Fruit fly (Drosophila melanogaster) whole organism, embryonic: ENCODE measurements around the gene Theg.
A peak's percentile ranks its signal among the peaks of the same experiment; 100 is the strongest.

Source experiments
- Ada2b ChIP-seq: fragments of 200-800 bp; sonication (Bioruptor generic); IDR thresholded peaks from 2 replicates; pipeline ENCODE4 v1.3.6; 2022; ENCODE audit warnings: missing biosample characterization, missing genetic modification characterization
- CG10462 ChIP-seq: fragments of 200-800 bp; sonication (Bioruptor generic); optimal IDR thresholded peaks from 2 replicates; lab custom pipeline; 2016; ENCODE audit warnings: missing biosample characterization, missing genetic modification characterization
- CG11247 ChIP-seq: fragments of 200-800 bp; sonication (Bioruptor generic); IDR thresholded peaks from 2 replicates; pipeline ENCODE4 v1.3.6; 2022; ENCODE audit warnings: missing biosample characterization, missing genetic modification characterization
- CG11696 ChIP-seq: fragments of 200-800 bp; sonication (Bioruptor generic); IDR thresholded peaks from 2 replicates; pipeline ENCODE4 v1.3.6; 2022; ENCODE audit warnings: missing biosample characterization, missing genetic modification characterization
- CG12155 ChIP-seq: fragments of 200-800 bp; sonication (Bioruptor generic); optimal IDR thresholded peaks from 3 replicates; lab custom pipeline; 2016; ENCODE audit warnings: missing biosample characterization, missing genetic modification characterization
- CG12744 ChIP-seq: fragments of 200-800 bp; sonication (Bioruptor generic); optimal IDR thresholded peaks from 2 replicates; lab custom pipeline; 2016; ENCODE audit warnings: missing biosample characterization, missing genetic modification characterization
- CG13287 ChIP-seq: fragments of 200-800 bp; sonication (Bioruptor generic); IDR thresholded peaks from 2 replicates; pipeline ENCODE4 v1.3.6; 2022; ENCODE audit warnings: missing biosample characterization, missing genetic modification characterization; ENCODE audit not compliant: partially characterized antibody
- CG15011 ChIP-seq: fragments of 200-800 bp; sonication (Bioruptor generic); optimal IDR thresholded peaks from 3 replicates; lab custom pipeline; 2018; ENCODE audit warnings: missing biosample characterization, mild to moderate bottlenecking, missing genetic modification characterization
- CG15514 ChIP-seq: fragments of 200-800 bp; sonication (Bioruptor generic); optimal IDR thresholded peaks from 3 replicates; lab custom pipeline; 2017; ENCODE audit warnings: missing biosample characterization, missing genetic modification characterization, mild to moderate bottlenecking, moderate library complexity, missing genetic modification reagents
- CG1602 ChIP-seq: fragments of 200-800 bp; sonication (Bioruptor generic); optimal IDR thresholded peaks from 3 replicates; lab custom pipeline; 2016; ENCODE audit warnings: missing biosample characterization, missing genetic modification characterization
- CG17359 ChIP-seq: fragments of 200-800 bp; sonication (Bioruptor generic); optimal IDR thresholded peaks from 3 replicates; lab custom pipeline; 2018; ENCODE audit warnings: missing biosample characterization, mild to moderate bottlenecking, missing genetic modification characterization, moderate library complexity
- CG2129 ChIP-seq: fragments of 200-800 bp; sonication (Bioruptor generic); IDR thresholded peaks from 2 replicates; pipeline ENCODE4 v1.3.6; 2022; ENCODE audit warnings: missing biosample characterization, missing genetic modification characterization; ENCODE audit not compliant: partially characterized antibody
- CG2202 ChIP-seq: fragments of 200-800 bp; sonication (Bioruptor generic); optimal IDR thresholded peaks from 2 replicates; lab custom pipeline; 2018; ENCODE audit warnings: missing biosample characterization, mild to moderate bottlenecking, missing genetic modification characterization
- CG30403 ChIP-seq: fragments of 200-800 bp; sonication (Bioruptor generic); optimal IDR thresholded peaks from 3 replicates; lab custom pipeline; 2016; ENCODE audit warnings: missing biosample characterization, missing genetic modification characterization
- CG34224 ChIP-seq: fragments of 200-800 bp; sonication (Bioruptor generic); IDR thresholded peaks from 3 replicates; pipeline ENCODE4 v1.3.6; 2022; ENCODE audit warnings: missing biosample characterization, missing genetic modification characterization; ENCODE audit not compliant: partially characterized antibody
- CG3995 ChIP-seq: fragments of 200-800 bp; sonication (Bioruptor generic); optimal IDR thresholded peaks from 3 replicates; lab custom pipeline; 2016; ENCODE audit warnings: missing biosample characterization, missing genetic modification characterization
- CG5245 ChIP-seq: fragments of 200-800 bp; sonication (Bioruptor generic); optimal IDR thresholded peaks from 3 replicates; lab custom pipeline; 2016; ENCODE audit warnings: missing biosample characterization, missing genetic modification characterization
- CG6854 ChIP-seq: fragments of 200-800 bp; sonication (Bioruptor generic); optimal IDR thresholded peaks from 3 replicates; lab custom pipeline; 2017; ENCODE audit warnings: missing biosample characterization, mild to moderate bottlenecking, missing genetic modification characterization
- CG7786 ChIP-seq: fragments of 200-800 bp; sonication (Bioruptor generic); optimal IDR thresholded peaks from 2 replicates; lab custom pipeline; 2016; ENCODE audit warnings: missing biosample characterization, missing genetic modification characterization
- CG8290 ChIP-seq, 3 experiments: fragments of 200-800 bp; sonication (Bioruptor generic); optimal IDR thresholded peaks; 2 replicates each; lab custom pipeline; 2016 to 2019; ENCODE audit warnings: missing biosample characterization in 3 of 3, missing genetic modification characterization in 3 of 3, mild to moderate bottlenecking in 2 of 3, moderate library complexity in 1 of 3
- CTCF ChIP-seq: fragments of 200-800 bp; sonication (Bioruptor generic); optimal IDR thresholded peaks from 2 replicates; lab custom pipeline; 2017; ENCODE audit warnings: missing biosample characterization, mild to moderate bottlenecking, missing genetic modification characterization, moderate library complexity
- Dfd ChIP-seq, 2 experiments: fragments of >200 bp; optimal IDR thresholded peaks; 2 replicates each; lab custom pipeline; 2017; ENCODE audit warnings: missing biosample characterization in 2 of 2, missing genetic modification characterization in 2 of 2
- Fer2 ChIP-seq: fragments of 200-800 bp; sonication (Bioruptor generic); optimal IDR thresholded peaks from 2 replicates; lab custom pipeline; 2018; ENCODE audit warnings: missing biosample characterization, mild to moderate bottlenecking, missing genetic modification characterization, moderate library complexity
- Gsc ChIP-seq: fragments of 200-800 bp; sonication (Bioruptor generic); IDR thresholded peaks from 2 replicates; pipeline ENCODE4 v1.3.6; 2022; ENCODE audit warnings: missing biosample characterization, missing genetic modification characterization
- Hmr ChIP-seq: fragments of 200-800 bp; sonication (Bioruptor generic); optimal IDR thresholded peaks from 3 replicates; lab custom pipeline; 2017; ENCODE audit warnings: mild to moderate bottlenecking, missing biosample characterization, missing genetic modification reagents, missing genetic modification characterization
- ash1 ChIP-seq: fragments of 200-800 bp; sonication (Bioruptor generic); optimal IDR thresholded peaks from 2 replicates; lab custom pipeline; 2018; ENCODE audit warnings: missing biosample characterization, mild to moderate bottlenecking, missing genetic modification characterization
- caup ChIP-seq: fragments of 200-800 bp; sonication (Bioruptor generic); optimal IDR thresholded peaks from 3 replicates; lab custom pipeline; 2017; ENCODE audit warnings: missing biosample characterization, mild to moderate bottlenecking, missing genetic modification characterization, moderate library complexity; ENCODE audit not compliant: severe bottlenecking
- esg ChIP-seq: fragments of 200-800 bp; sonication (Bioruptor generic); conservative IDR thresholded peaks from 2 replicates; pipeline ENCODE4 v1.3.6; 2022; ENCODE audit warnings: missing biosample characterization, missing genetic modification characterization
- eve ChIP-seq, 2 experiments: fragments of >200 bp; optimal IDR thresholded peaks; 2 replicates each; lab custom pipeline; 2017; ENCODE audit warnings: missing biosample characterization in 2 of 2, missing genetic modification characterization in 2 of 2
- gcm2 ChIP-seq: fragments of 200-800 bp; sonication (Bioruptor generic); optimal IDR thresholded peaks from 2 replicates; lab custom pipeline; 2016; ENCODE audit warnings: missing biosample characterization, missing genetic modification characterization
- gfzf ChIP-seq: fragments of 200-800 bp; sonication (Bioruptor generic); optimal IDR thresholded peaks from 2 replicates; lab custom pipeline; 2016; ENCODE audit warnings: missing biosample characterization, mild to moderate bottlenecking, missing genetic modification characterization, moderate library complexity
- hb ChIP-seq: fragments of 200-800 bp; sonication (Bioruptor generic); IDR thresholded peaks from 3 replicates; pipeline ENCODE4 v1.3.6; 2022; ENCODE audit warnings: missing biosample characterization, missing genetic modification characterization; ENCODE audit not compliant: partially characterized antibody
- ind ChIP-seq: fragments of 200-800 bp; sonication (Bioruptor generic); optimal IDR thresholded peaks from 3 replicates; lab custom pipeline; 2016; ENCODE audit warnings: missing biosample characterization, missing genetic modification characterization
- jigr1 ChIP-seq: fragments of 200-800 bp; sonication (Bioruptor generic); IDR thresholded peaks from 3 replicates; pipeline ENCODE4 v1.3.6; 2022; ENCODE audit warnings: missing biosample characterization, missing genetic modification characterization
- knrl ChIP-seq: fragments of 200-800 bp; sonication (Bioruptor generic); IDR thresholded peaks from 3 replicates; pipeline ENCODE4 v1.3.6; 2022; ENCODE audit warnings: missing biosample characterization, missing genetic modification characterization; ENCODE audit not compliant: partially characterized antibody
- lola ChIP-seq, 3 experiments: fragments of >200 bp in 2 of 3; fragments of 200-800 bp in 1 of 3; sonication (Bioruptor generic) in 1 of 3; optimal IDR thresholded peaks; 2 replicates each; lab custom pipeline; 2017 to 2019; ENCODE audit warnings: missing biosample characterization in 3 of 3, missing genetic modification characterization in 3 of 3, mild to moderate bottlenecking in 1 of 3, moderate library complexity in 1 of 3
- nom ChIP-seq: fragments of 200-800 bp; sonication (Bioruptor generic); optimal IDR thresholded peaks from 2 replicates; lab custom pipeline; 2017; ENCODE audit warnings: missing biosample characterization, missing genetic modification characterization, mild to moderate bottlenecking, moderate library complexity, missing genetic modification reagents
- org-1 ChIP-seq: fragments of 200-800 bp; sonication (Bioruptor generic); optimal IDR thresholded peaks from 2 replicates; lab custom pipeline; 2017; ENCODE audit warnings: missing biosample characterization, missing genetic modification characterization
- otp ChIP-seq: fragments of 200-800 bp; sonication (Bioruptor generic); IDR thresholded peaks from 3 replicates; pipeline ENCODE4, ENCODE4 v1.3.6; 2022; ENCODE audit warnings: missing biosample characterization, missing genetic modification characterization
- peb ChIP-seq: fragments of 200-800 bp; sonication (Bioruptor generic); IDR thresholded peaks from 2 replicates; pipeline ENCODE4 v1.3.6; 2022; ENCODE audit warnings: missing biosample characterization, missing genetic modification characterization
- pum ChIP-seq: fragments of 200-800 bp; sonication (Bioruptor generic); optimal IDR thresholded peaks from 2 replicates; lab custom pipeline; 2016; ENCODE audit warnings: missing biosample characterization, missing genetic modification characterization
- pzg ChIP-seq: fragments of 200-800 bp; sonication (Bioruptor generic); optimal IDR thresholded peaks from 3 replicates; lab custom pipeline; 2018; ENCODE audit warnings: missing biosample characterization, mild to moderate bottlenecking, missing genetic modification characterization, moderate library complexity
- schlank ChIP-seq: fragments of 200-800 bp; sonication (Bioruptor generic); optimal IDR thresholded peaks from 2 replicates; lab custom pipeline; 2018; ENCODE audit warnings: missing biosample characterization, mild to moderate bottlenecking, missing genetic modification characterization
- sisA ChIP-seq: fragments of 200-800 bp; sonication (Bioruptor generic); IDR thresholded peaks from 2 replicates; pipeline ENCODE4 v1.3.6; 2022; ENCODE audit warnings: missing biosample characterization, missing genetic modification characterization
- slou ChIP-seq: fragments of 200-800 bp; sonication (Bioruptor generic); optimal IDR thresholded peaks from 3 replicates; lab custom pipeline; 2016; ENCODE audit warnings: missing biosample characterization, missing genetic modification characterization
- unc-4 ChIP-seq: fragments of 200-800 bp; sonication (Bioruptor generic); IDR thresholded peaks from 2 replicates; pipeline ENCODE4 v1.3.6; 2022; ENCODE audit warnings: missing biosample characterization, missing genetic modification characterization; ENCODE audit not compliant: partially characterized antibody
- yki ChIP-seq: fragments of >200 bp; optimal IDR thresholded peaks from 3 replicates; lab custom pipeline; 2018
- zf30C ChIP-seq: fragments of 200-800 bp; sonication (Bioruptor generic); optimal IDR thresholded peaks from 3 replicates; lab custom pipeline; 2018; ENCODE audit warnings: missing biosample characterization, mild to moderate bottlenecking, missing genetic modification characterization

Theg gene

DNA sequence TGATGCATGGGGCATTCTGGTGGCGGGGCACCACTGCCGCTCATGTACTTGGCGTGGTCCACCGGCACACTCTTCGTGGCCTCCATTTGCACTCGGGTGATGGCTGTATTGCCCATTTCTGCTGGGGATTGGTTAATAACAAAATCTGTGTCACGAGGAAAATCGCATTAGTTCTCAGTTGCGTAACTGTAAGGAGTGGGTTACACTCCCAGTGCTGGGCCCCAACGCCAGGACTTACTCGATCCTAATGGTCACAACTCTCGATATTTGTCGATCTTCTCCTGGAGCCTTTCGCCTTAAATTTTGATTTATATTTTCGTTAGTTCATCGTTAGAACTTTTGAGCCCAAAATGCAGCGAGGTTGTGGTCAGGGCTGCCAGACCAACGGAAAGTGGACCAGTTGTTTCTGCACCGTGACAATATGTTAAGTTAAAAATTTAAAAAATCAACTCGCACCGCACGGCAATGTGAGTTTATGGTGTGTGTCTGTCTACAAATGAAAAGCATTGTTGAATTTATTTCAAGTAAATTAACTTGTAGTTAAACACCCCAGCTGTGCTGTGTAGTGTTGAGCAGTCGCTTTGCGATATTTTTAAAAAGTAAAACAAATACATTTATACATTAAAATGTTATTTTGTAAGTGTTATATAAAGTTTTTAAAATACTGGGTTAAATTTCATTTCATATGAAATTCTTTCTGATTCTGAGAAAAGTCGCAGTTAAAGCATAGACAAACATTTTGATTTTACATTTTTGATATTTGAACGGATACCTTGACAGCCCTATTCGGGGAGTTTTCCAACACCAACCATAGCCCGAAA is 12.6 kb downstream of the Theg start, which contains the start of the genes Cchl and ND-42 (continued):
- TF ChIP-seq Hmr (GFP tag; lab: Kevin White, UChicago) (no peak), yki (lab: Kevin White, UChicago) (no peak), CG10462 (GFP tag; lab: Kevin White, UChicago) (peak; percentile 51), CG15514 (GFP tag; lab: Kevin White, UChicago) (peak; percentile 68), nom (GFP tag; lab: Kevin White, UChicago) (peak; percentile 56), Ada2b (peak; percentile 52), CG3995 (GFP tag; lab: Kevin White, UChicago) (peak; percentile 71), gfzf (GFP tag; lab: Kevin White, UChicago) (no peak), Dfd (GFP tag; optimal IDR thresholded peaks at IDR 0.05; lab: Kevin White, UChicago) (no peak), zf30C (GFP tag; lab: Kevin White, UChicago) (no peak), CTCF (GFP tag; lab: Kevin White, UChicago) (peak; percentile 48), CG30403 (peak; percentile 91), CG8290 (GFP tag; optimal IDR thresholded peaks at IDR 0.05; lab: Kevin White, UChicago) (peak; percentile 93), CG8290 (tag; optimal IDR thresholded peaks at IDR 0.05; lab: Kevin White, UChicago) (peak; percentile 68 to 94), CG2129 (GFP tag; lab: Robert Waterston, UW) (peak; percentile 55), lola (GFP tag; optimal IDR thresholded peaks at IDR 0.05; lab: Kevin White, UChicago) (peak in 1 of 3 experiments; percentile 81), CG13287 (GFP tag; lab: Robert Waterston, UW) (peak; percentile 70), org-1 (GFP tag; lab: Kevin White, UChicago) (peak; percentile 63), gcm2 (GFP tag; lab: Kevin White, UChicago) (peak; percentile 26), CG15011 (no peak), ind (GFP tag; lab: Kevin White, UChicago) (peak; percentile 85), eve (GFP tag; optimal IDR thresholded peaks at IDR 0.05; lab: Kevin White, UChicago) (no peak), esg (peak; percentile 58), peb (GFP tag; lab: Robert Waterston, UW) (0 out of 2 replicates have a peak, but pooled peaks have one; percentile 12), hb (GFP tag; lab: Robert Waterston, UW) (no peak), schlank (peak; percentile 35), caup (GFP tag; lab: Kevin White, UChicago) (peak; percentile 75), CG7786 (GFP tag; lab: Kevin White, UChicago) (peak; percentile 79), pzg (GFP tag; lab: Kevin White, UChicago) (peak; percentile 43), CG2202 (peak; percentile 43), slou (GFP tag; lab: Kevin White, UChicago) (peak; percentile 66), CG12155 (GFP tag; lab: Kevin White, UChicago) (peak; percentile 85), CG17359 (tag; lab: Kevin White, UChicago) (peak; percentile 72), CG34224 (GFP tag; lab: Robert Waterston, UW) (peak; percentile 59; the same call in 2 of the 3 replicates), otp (GFP tag; lab: Robert Waterston, UW) (peak; percentile 42; the same call in 1 of the 3 replicates), unc-4 (GFP tag; lab: Robert Waterston, UW) (peak; percentile 60), pum (peak; percentile 70), CG5245 (GFP tag; lab: Kevin White, UChicago) (peak; percentile 66), CG11247 (GFP tag; lab: Robert Waterston, UW) (peak; percentile 65), knrl (peak; percentile 70; the same call in 2 of the 3 replicates), CG1602 (GFP tag; lab: Kevin White, UChicago) (peak; percentile 84), CG12744 (no peak), jigr1 (GFP tag; lab: Robert Waterston, UW) (peak; percentile 67; the same call in 1 of the 3 replicates), ash1 (GFP tag; lab: Kevin White, UChicago) (no peak), Gsc (no peak), sisA (peak; percentile 64; the same call in 1 of the 2 replicates), CG6854 (GFP tag; lab: Kevin White, UChicago) (peak; percentile 23), CG11696 (GFP tag; lab: Robert Waterston, UW) (no peak), Fer2 (tag; lab: Kevin White, UChicago) (peak; percentile 56)
